Worm (Caenorhabditis elegans): Measurements from ENCODE around the gene F22B3.10.

DNA sequence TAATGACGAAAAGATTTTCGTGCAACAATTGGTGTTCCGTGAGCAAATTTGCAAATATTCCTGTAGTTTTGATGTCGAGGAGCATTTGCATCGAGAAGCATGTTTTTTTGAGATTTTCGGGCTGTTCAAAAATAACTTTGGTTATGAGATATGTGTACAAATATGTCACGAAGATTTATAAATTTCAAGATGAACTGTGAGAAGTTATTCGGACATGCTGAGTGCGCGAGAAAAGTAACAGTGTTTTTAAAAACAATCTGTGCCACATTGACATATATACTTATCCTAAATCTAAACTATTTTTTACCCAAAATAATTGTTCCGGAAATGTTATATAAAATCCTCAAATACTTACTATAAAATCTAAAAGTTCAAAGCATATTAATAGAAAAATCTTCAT lies 6.9 kb upstream of the F22B3.10 start, which contains the start of gene F22B3.7:
- TF ChIP-seq ama-1 (optimal IDR thresholded peaks at IDR 0.05) (no peak), hmg-4 (GFP tag; optimal IDR thresholded peaks at IDR 0.05) (no peak), scrt-1 (GFP tag; IDR thresholded peaks at IDR 0.05) (no peak), ceh-36 (tag; optimal IDR thresholded peaks at IDR 0.05) (no peak), hnd-1 (tag; optimal IDR thresholded peaks at IDR 0.05) (no peak), ceh-13 (GFP tag; optimal IDR thresholded peaks at IDR 0.05) (no peak), flt-1 (GFP tag; IDR thresholded peaks at IDR 0.05) (no peak), sea-1 (GFP tag; conservative IDR thresholded peaks at IDR 0.05) (no peak), tra-4 (tag; optimal IDR thresholded peaks at IDR 0.05) (no peak), ets-7 (tag; optimal IDR thresholded peaks at IDR 0.05) (no peak), aly-1 (tag; optimal IDR thresholded peaks at IDR 0.05) (no peak), B0310.2 (tag; optimal IDR thresholded peaks at IDR 0.05) (no peak)
